Fruit fly (Drosophila melanogaster) whole organism, embryonic: ENCODE data around the gene CG34325.

ENCODE experiments used
- ATbp ChIP-seq: fragments of 200-800 bp; sonication (Bioruptor generic); optimal IDR thresholded peaks from 2 replicates; lab custom pipeline; 2017; ENCODE audit warnings: missing biosample characterization, mild to moderate bottlenecking, missing genetic modification characterization, missing genetic modification reagents
- Abd-B ChIP-seq: fragments of 200-800 bp; sonication (Bioruptor generic); optimal IDR thresholded peaks from 2 replicates; lab custom pipeline; 2018; ENCODE audit warnings: missing biosample characterization, mild to moderate bottlenecking, missing genetic modification characterization, moderate library complexity
- CG11504 ChIP-seq: fragments of 200-800 bp; sonication (Bioruptor generic); optimal IDR thresholded peaks from 3 replicates; lab custom pipeline; 2019; ENCODE audit warnings: missing biosample characterization, mild to moderate bottlenecking, missing genetic modification characterization, moderate library complexity
- CG12104 ChIP-seq: fragments of 200-800 bp; sonication (Bioruptor generic); optimal IDR thresholded peaks from 3 replicates; lab custom pipeline; 2016; ENCODE audit warnings: missing biosample characterization, missing genetic modification characterization
- CG14441 ChIP-seq: fragments of 200-800 bp; sonication (Bioruptor generic); IDR thresholded peaks from 2 replicates; pipeline ENCODE4 v1.3.6; 2022; ENCODE audit warnings: missing biosample characterization, missing genetic modification characterization
- CG15073 ChIP-seq: fragments of 200-800 bp; sonication (Bioruptor generic); optimal IDR thresholded peaks from 2 replicates; lab custom pipeline; 2016; ENCODE audit warnings: missing biosample characterization, missing genetic modification characterization
- CG17359 ChIP-seq: fragments of 200-800 bp; sonication (Bioruptor generic); optimal IDR thresholded peaks from 3 replicates; lab custom pipeline; 2018; ENCODE audit warnings: missing biosample characterization, mild to moderate bottlenecking, missing genetic modification characterization, moderate library complexity
- CG2129 ChIP-seq: fragments of 200-800 bp; sonication (Bioruptor generic); IDR thresholded peaks from 2 replicates; pipeline ENCODE4 v1.3.6; 2022; ENCODE audit warnings: missing biosample characterization, missing genetic modification characterization; ENCODE audit not compliant: partially characterized antibody
- CG2889 ChIP-seq: fragments of 200-800 bp; sonication (Bioruptor generic); IDR thresholded peaks from 3 replicates; pipeline ENCODE4 v1.3.6; 2022; ENCODE audit warnings: missing biosample characterization, missing genetic modification characterization
- CG30020 ChIP-seq: fragments of 200-800 bp; optimal IDR thresholded peaks from 2 replicates; lab custom pipeline; 2019; ENCODE audit warnings: missing biosample characterization, mild to moderate bottlenecking, missing genetic modification characterization, moderate library complexity
- CG32532 ChIP-seq: fragments of 200-800 bp; sonication (Bioruptor generic); IDR thresholded peaks from 2 replicates; pipeline ENCODE4 v1.3.6; 2022; ENCODE audit warnings: missing biosample characterization, missing genetic modification characterization
- CG3847 ChIP-seq: fragments of 200-800 bp; sonication (Bioruptor generic); IDR thresholded peaks from 2 replicates; pipeline ENCODE4 v1.3.6; 2022; ENCODE audit warnings: missing biosample characterization, missing genetic modification characterization
- CG43689 ChIP-seq: fragments of 200-800 bp; sonication (Bioruptor generic); IDR thresholded peaks from 2 replicates; pipeline ENCODE4 v1.3.6; 2022; ENCODE audit warnings: missing biosample characterization, missing genetic modification characterization
- CG4820 ChIP-seq: fragments of 200-800 bp; sonication (Bioruptor generic); optimal IDR thresholded peaks from 3 replicates; lab custom pipeline; 2016; ENCODE audit warnings: missing biosample characterization, missing genetic modification characterization
- CG5953 ChIP-seq: fragments of 200-800 bp; sonication (Bioruptor generic); IDR thresholded peaks from 2 replicates; pipeline ENCODE4 v1.3.6; 2022; ENCODE audit warnings: missing biosample characterization, missing genetic modification characterization
- CG6254 ChIP-seq: fragments of 200-800 bp; sonication (Bioruptor generic); optimal IDR thresholded peaks from 3 replicates; lab custom pipeline; 2017; ENCODE audit warnings: mild to moderate bottlenecking, missing biosample characterization, missing genetic modification reagents, missing genetic modification characterization
- CG9609 ChIP-seq: fragments of 200-800 bp; sonication (Bioruptor generic); optimal IDR thresholded peaks from 3 replicates; lab custom pipeline; 2016; ENCODE audit warnings: missing biosample characterization, missing genetic modification characterization
- Dbx ChIP-seq: fragments of 200-800 bp; sonication (Bioruptor generic); IDR thresholded peaks from 3 replicates; pipeline ENCODE4 v1.3.6; 2022; ENCODE audit warnings: missing biosample characterization, missing genetic modification characterization
- Dfd ChIP-seq, 2 experiments: fragments of >200 bp; optimal IDR thresholded peaks; 2 replicates each; lab custom pipeline; 2017; ENCODE audit warnings: missing biosample characterization in 2 of 2, missing genetic modification characterization in 2 of 2
- Dp ChIP-seq: fragments of 200-800 bp; sonication (Bioruptor generic); optimal IDR thresholded peaks from 2 replicates; lab custom pipeline; 2018; ENCODE audit warnings: missing biosample characterization, mild to moderate bottlenecking, missing genetic modification characterization, moderate library complexity
- Drgx ChIP-seq: fragments of 200-800 bp; sonication (Bioruptor generic); IDR thresholded peaks from 2 replicates; pipeline ENCODE4 v1.3.6; 2022; ENCODE audit warnings: missing biosample characterization, missing genetic modification characterization
- HLHmδ ChIP-seq: fragments of 200-800 bp; sonication (Bioruptor generic); optimal IDR thresholded peaks from 2 replicates; lab custom pipeline; 2018; ENCODE audit warnings: missing biosample characterization, mild to moderate bottlenecking, missing genetic modification characterization, moderate library complexity
- Hmx ChIP-seq: fragments of 200-800 bp; sonication (Bioruptor generic); optimal IDR thresholded peaks from 2 replicates; lab custom pipeline; 2016; ENCODE audit warnings: missing biosample characterization, missing genetic modification characterization
- Hr39 ChIP-seq: fragments of >200 bp; optimal IDR thresholded peaks from 2 replicates; lab custom pipeline; 2017
- Kr ChIP-seq: fragments of 200-800 bp; sonication (Bioruptor generic); optimal IDR thresholded peaks from 2 replicates; lab custom pipeline; 2017; ENCODE audit warnings: missing biosample characterization, mild to moderate bottlenecking, missing genetic modification characterization
- Lim3 ChIP-seq: fragments of 200-800 bp; sonication (Bioruptor generic); IDR thresholded peaks from 2 replicates; pipeline ENCODE4 v1.3.6; 2022; ENCODE audit warnings: missing biosample characterization, missing genetic modification characterization
- MTF-1 ChIP-seq: fragments of 200-800 bp; sonication (Bioruptor generic); optimal IDR thresholded peaks from 2 replicates; lab custom pipeline; 2018; ENCODE audit warnings: missing biosample characterization, mild to moderate bottlenecking, missing genetic modification characterization, borderline replicate concordance
- Mad ChIP-seq: fragments of 200-800 bp; sonication (Bioruptor generic); optimal IDR thresholded peaks from 2 replicates; lab custom pipeline; 2016; ENCODE audit warnings: missing biosample characterization, missing genetic modification characterization
- Myb ChIP-seq: fragments of 200-800 bp; sonication (Bioruptor generic); optimal IDR thresholded peaks from 2 replicates; lab custom pipeline; 2016; ENCODE audit warnings: missing biosample characterization, missing genetic modification characterization
- Neu2 ChIP-seq: fragments of 200-800 bp; sonication (Bioruptor generic); optimal IDR thresholded peaks from 3 replicates; lab custom pipeline; 2016; ENCODE audit warnings: missing biosample characterization, missing genetic modification characterization, borderline replicate concordance
- Ptx1 ChIP-seq: fragments of 200-800 bp; sonication (Bioruptor generic); IDR thresholded peaks from 2 replicates; pipeline ENCODE4 v1.3.6; 2022; ENCODE audit warnings: missing biosample characterization, missing genetic modification characterization
- az2 ChIP-seq: fragments of 200-800 bp; sonication (Bioruptor generic); optimal IDR thresholded peaks from 3 replicates; lab custom pipeline; 2016; ENCODE audit warnings: missing biosample characterization, missing genetic modification characterization
- bowl ChIP-seq: fragments of 200-800 bp; sonication (Bioruptor generic); IDR thresholded peaks from 2 replicates; pipeline ENCODE4 v1.3.6; 2022; ENCODE audit warnings: missing biosample characterization, missing genetic modification characterization
- chif ChIP-seq, 2 experiments: fragments of 200-800 bp; sonication (Bioruptor generic); optimal IDR thresholded peaks; 3 replicates each; lab custom pipeline; 2016; ENCODE audit warnings: missing biosample characterization in 2 of 2, missing genetic modification characterization in 2 of 2
- eve ChIP-seq, 2 experiments: fragments of >200 bp; optimal IDR thresholded peaks; 2 replicates each; lab custom pipeline; 2017; ENCODE audit warnings: missing biosample characterization in 2 of 2, missing genetic modification characterization in 2 of 2
- gce ChIP-seq: fragments of 200-800 bp; sonication (Bioruptor generic); IDR thresholded peaks from 3 replicates; pipeline ENCODE4 v1.3.6; 2022; ENCODE audit warnings: missing biosample characterization, missing genetic modification characterization
- gfzf ChIP-seq: fragments of 200-800 bp; sonication (Bioruptor generic); optimal IDR thresholded peaks from 2 replicates; lab custom pipeline; 2016; ENCODE audit warnings: missing biosample characterization, mild to moderate bottlenecking, missing genetic modification characterization, moderate library complexity
- jigr1 ChIP-seq: fragments of 200-800 bp; sonication (Bioruptor generic); IDR thresholded peaks from 3 replicates; pipeline ENCODE4 v1.3.6; 2022; ENCODE audit warnings: missing biosample characterization, missing genetic modification characterization
- kay ChIP-seq: fragments of 200-800 bp; sonication (Bioruptor generic); optimal IDR thresholded peaks from 2 replicates; lab custom pipeline; 2016; ENCODE audit warnings: missing biosample characterization, missing genetic modification characterization
- klu ChIP-seq: fragments of 200-800 bp; sonication (Bioruptor generic); IDR thresholded peaks from 2 replicates; pipeline ENCODE4 v1.3.6; 2022; ENCODE audit warnings: missing biosample characterization, missing genetic modification characterization
- lbe ChIP-seq: fragments of 200-800 bp; sonication (Bioruptor generic); optimal IDR thresholded peaks from 2 replicates; lab custom pipeline; 2016; ENCODE audit warnings: missing biosample characterization, mild to moderate bottlenecking, missing genetic modification characterization
- lmd ChIP-seq: fragments of 200-800 bp; sonication (Bioruptor generic); IDR thresholded peaks from 2 replicates; pipeline ENCODE4 v1.3.6; 2022; ENCODE audit warnings: missing biosample characterization, missing genetic modification characterization
- lola ChIP-seq, 3 experiments: fragments of >200 bp in 2 of 3; fragments of 200-800 bp in 1 of 3; sonication (Bioruptor generic) in 1 of 3; optimal IDR thresholded peaks; 2 replicates each; lab custom pipeline; 2017 to 2019; ENCODE audit warnings: missing biosample characterization in 3 of 3, missing genetic modification characterization in 3 of 3, mild to moderate bottlenecking in 1 of 3, moderate library complexity in 1 of 3
- nau ChIP-seq: fragments of 200-800 bp; sonication (Bioruptor generic); optimal IDR thresholded peaks from 3 replicates; lab custom pipeline; 2017; ENCODE audit warnings: missing biosample characterization, mild to moderate bottlenecking, missing genetic modification characterization, missing genetic modification reagents
- nmo ChIP-seq: fragments of 200-800 bp; sonication (Bioruptor generic); optimal IDR thresholded peaks from 2 replicates; lab custom pipeline; 2018; ENCODE audit warnings: missing biosample characterization, mild to moderate bottlenecking, missing genetic modification characterization, moderate library complexity
- pros ChIP-seq: fragments of 200-800 bp; sonication (Bioruptor generic); optimal IDR thresholded peaks from 3 replicates; lab custom pipeline; 2019; ENCODE audit warnings: missing biosample characterization, mild to moderate bottlenecking, missing genetic modification characterization, moderate library complexity
- sna ChIP-seq: fragments of 200-800 bp; sonication (Bioruptor generic); IDR thresholded peaks from 2 replicates; pipeline ENCODE4 v1.3.6; 2022; ENCODE audit warnings: missing biosample characterization, missing genetic modification characterization; ENCODE audit not compliant: partially characterized antibody
- stc ChIP-seq: fragments of 200-800 bp; sonication (Bioruptor generic); IDR thresholded peaks from 2 replicates; pipeline ENCODE4 v1.3.6; 2022; ENCODE audit warnings: missing biosample characterization, missing genetic modification characterization
- usp ChIP-seq: fragments of >200 bp; optimal IDR thresholded peaks from 2 replicates; lab custom pipeline; 2017; ENCODE audit warnings: missing biosample characterization, missing genetic modification characterization

CG34325 gene

DNA sequence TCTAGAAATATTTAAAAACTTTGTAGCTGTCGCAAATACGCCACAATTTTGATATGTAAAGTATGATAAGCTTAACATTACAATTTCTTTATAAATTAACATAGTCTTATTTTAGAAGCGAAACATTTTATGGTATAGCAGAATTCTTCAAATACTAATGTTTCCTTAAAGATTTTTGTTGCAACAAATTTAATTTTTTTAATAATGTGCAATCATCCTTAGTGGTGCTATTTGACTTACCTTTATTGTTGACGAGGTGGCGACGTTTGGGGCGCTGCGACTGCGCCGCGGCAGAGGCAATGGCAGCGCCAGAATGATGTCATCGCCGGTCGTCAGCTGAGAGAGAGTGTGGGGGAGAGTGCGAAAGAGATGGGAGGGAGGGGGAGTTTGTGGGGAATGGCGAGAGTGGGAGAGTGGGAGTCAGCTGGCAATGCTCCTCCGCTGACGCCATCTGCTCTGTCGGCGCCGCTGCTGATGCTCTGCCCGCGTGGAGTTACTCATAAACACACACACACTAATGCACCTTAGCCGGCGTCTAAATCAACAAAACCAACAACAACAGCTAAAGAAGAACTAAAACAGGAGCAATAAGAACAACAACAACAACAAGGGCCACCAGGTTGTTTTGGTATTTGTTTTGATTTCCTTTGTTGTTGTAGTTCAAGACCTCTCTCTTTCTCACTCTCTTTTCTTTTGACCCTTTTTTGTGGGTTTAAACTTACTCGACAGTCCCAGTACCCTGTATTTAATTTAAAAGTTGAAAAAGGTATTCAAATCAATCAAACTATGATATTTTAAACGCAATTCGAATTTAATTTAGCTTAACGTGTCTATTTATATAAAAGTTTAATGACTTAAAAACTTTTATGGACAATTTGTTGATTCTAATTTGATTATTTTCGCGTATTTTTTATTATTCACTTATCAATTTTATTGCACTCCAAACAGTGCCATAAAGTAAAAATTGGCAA is 2.3 kb upstream of the CG34325 start (continued):
- TF ChIP-seq klu (GFP tag; lab: Robert Waterston, UW) (peak; percentile 41; the same call in 1 of the 2 replicates), Dp (GFP tag; lab: Kevin White, UChicago) (no peak), usp (GFP tag; lab: Kevin White, UChicago) (no peak), gce (no peak), Ptx1 (GFP tag; lab: Robert Waterston, UW) (peak; percentile 71), Abd-B (peak; percentile 69), CG14441 (GFP tag; lab: Robert Waterston, UW) (peak; percentile 48), Mad (GFP tag; lab: Kevin White, UChicago) (peak; percentile 38), MTF-1 (GFP tag; lab: Kevin White, UChicago) (no peak), CG15073 (no peak), stc (peak; percentile 59), lola (GFP tag; optimal IDR thresholded peaks at IDR 0.05; lab: Kevin White, UChicago) (peak in 1 of 3 experiments; percentile 71), CG12104 (GFP tag; lab: Kevin White, UChicago) (peak; percentile 37), az2 (peak; percentile 74), Hmx (GFP tag; lab: Kevin White, UChicago) (no peak), CG17359 (tag; lab: Kevin White, UChicago) (peak; percentile 45), bowl (no peak), nmo (GFP tag; lab: Kevin White, UChicago) (peak; percentile 91), CG2889 (no peak), CG6254 (GFP tag; lab: Kevin White, UChicago) (no peak), CG5953 (GFP tag; lab: Robert Waterston, UW) (peak; percentile 13; the same call in 1 of the 2 replicates), Hr39 (lab: Kevin White, UChicago) (no peak), CG9609 (peak; percentile 18), HLHmδ (GFP tag; lab: Kevin White, UChicago) (no peak), pros (no peak), sna (GFP tag; lab: Robert Waterston, UW) (no peak), CG11504 (peak; percentile 86), CG32532 (peak; percentile 80), kay (GFP tag; lab: Kevin White, UChicago) (peak; percentile 21), Drgx (GFP tag; lab: Robert Waterston, UW) (peak; percentile 61; the same call in 1 of the 2 replicates), CG4820 (peak; percentile 5), Dbx (GFP tag; lab: Robert Waterston, UW) (peak; percentile 40; the same call in 1 of the 3 replicates), Lim3 (GFP tag; lab: Robert Waterston, UW) (no peak), CG2129 (GFP tag; lab: Robert Waterston, UW) (no peak), chif (GFP tag; optimal IDR thresholded peaks at IDR 0.05; lab: Kevin White, UChicago) (peak; percentile 41 to 58), jigr1 (no peak), CG3847 (GFP tag; lab: Robert Waterston, UW) (peak; percentile 58), CG30020 (tag; lab: Kevin White, UChicago) (no peak), Neu2 (no peak), nau (GFP tag; lab: Kevin White, UChicago) (peak; percentile 12), gfzf (GFP tag; lab: Kevin White, UChicago) (no peak), lmd (GFP tag; lab: Robert Waterston, UW) (peak; percentile 82), ATbp (peak; percentile 71), CG43689 (GFP tag; lab: Robert Waterston, UW) (peak; percentile 19; the same call in 1 of the 2 replicates), Myb (GFP tag; lab: Kevin White, UChicago) (peak; percentile 23), Kr (GFP tag; lab: Kevin White, UChicago) (no peak), eve (GFP tag; optimal IDR thresholded peaks at IDR 0.05; lab: Kevin White, UChicago) (peak in 1 of 2 experiments; percentile 72), Dfd (GFP tag; optimal IDR thresholded peaks at IDR 0.05; lab: Kevin White, UChicago) (no peak), lbe (no peak)
